Fruit fly (Drosophila melanogaster): ENCODE results near the gene Nup358.

dm6 chr3R:25241507-25242070 is 7.6 kb upstream of the Nup358 start, which contains the start of gene CG11854:
- TF ChIP-seq CG8478 (optimal IDR thresholded peaks at IDR 0.05), result no peak
- no peak for TF ChIP-seq pan (optimal IDR thresholded peaks at IDR 0.05)

Data from whole organism.